Worm (Caenorhabditis elegans) whole organism, young adult: ENCODE measurements around the gene Y116F11B.6.

ENCODE experiments used
- B0035.1 ChIP-seq: sonication (generic microtip); optimal IDR thresholded peaks from 2 replicates; lab custom pipeline; 2016; ENCODE audit warnings: missing genetic modification characterization, mild to moderate bottlenecking, missing compliant biosample characterization, missing genotype, missing genetic modification reagents
- T26A5.8 ChIP-seq: sonication (generic microtip); optimal IDR thresholded peaks from 2 replicates; lab custom pipeline; 2016; ENCODE audit warnings: missing genetic modification characterization, missing compliant biosample characterization
- Y95B8A.8 ChIP-seq: fragments of 200-800 bp; sonication (Bioruptor generic); IDR thresholded peaks from 2 replicates; pipeline ENCODE4 v1.3.6; 2022; ENCODE audit warnings: missing genetic modification reagents, missing genetic modification characterization, missing compliant biosample characterization
- ama-1 ChIP-seq, 3 experiments: fragments of 150-350 bp in 1 of 3; sonication (generic microtip) in 2 of 3; optimal IDR thresholded peaks; 2 replicates each; lab custom pipeline; 2014 to 2018; ENCODE audit warnings: missing biosample characterization in 2 of 3, missing genetic modification characterization in 2 of 3, missing genetic modification reagents in 2 of 3
- athp-1 ChIP-seq: sonication (generic microtip); optimal IDR thresholded peaks from 2 replicates; lab custom pipeline; 2017; ENCODE audit warnings: mild to moderate bottlenecking, missing genetic modification characterization, missing compliant biosample characterization
- ceh-58 ChIP-seq: fragments of 200-800 bp; sonication (Bioruptor generic); IDR thresholded peaks from 2 replicates; pipeline ENCODE4 v1.3.6; 2022; ENCODE audit warnings: missing genetic modification characterization, missing compliant biosample characterization
- dox-1 ChIP-seq: fragments of 200-800 bp; sonication (Bioruptor generic); IDR thresholded peaks from 2 replicates; pipeline ENCODE4 v1.3.6; 2022; ENCODE audit warnings: missing genetic modification reagents, missing genetic modification characterization, missing compliant biosample characterization
- dpff-1 ChIP-seq: sonication (generic microtip); optimal IDR thresholded peaks from 2 replicates; lab custom pipeline; 2017; ENCODE audit warnings: mild to moderate bottlenecking, missing genetic modification characterization, missing compliant biosample characterization
- dpl-1 ChIP-seq: fragments of 150-350 bp; optimal IDR thresholded peaks from 2 replicates; lab custom pipeline; 2014; ENCODE audit warnings: missing biosample characterization, missing genetic modification reagents, missing genetic modification characterization
- egl-18 ChIP-seq: fragments of 200-800 bp; sonication (Bioruptor generic); IDR thresholded peaks from 2 replicates; pipeline ENCODE4 v1.3.6; 2022; ENCODE audit warnings: missing genetic modification reagents, missing genetic modification characterization, missing compliant biosample characterization
- egrh-3 ChIP-seq: fragments of 200-800 bp; sonication (Bioruptor generic); IDR thresholded peaks from 2 replicates; pipeline ENCODE4 v1.3.6; 2022; ENCODE audit warnings: missing genetic modification reagents, missing genetic modification characterization, missing compliant biosample characterization
- ets-4 ChIP-seq: fragments of 200-800 bp; sonication (Bioruptor generic); optimal IDR thresholded peaks from 2 replicates; lab custom pipeline; 2018; ENCODE audit warnings: mild to moderate bottlenecking, missing genetic modification characterization, missing compliant biosample characterization
- hlh-12 ChIP-seq: sonication (generic microtip); optimal IDR thresholded peaks from 2 replicates; lab custom pipeline; 2016; ENCODE audit warnings: missing genetic modification characterization, missing compliant biosample characterization
- hmg-1.2 ChIP-seq: fragments of 200-800 bp; sonication (Bioruptor generic); IDR thresholded peaks from 2 replicates; pipeline ENCODE4 v1.3.6; 2022; ENCODE audit warnings: missing genetic modification reagents, missing genetic modification characterization, missing compliant biosample characterization
- lin-35 ChIP-seq, 3 experiments: fragments of 150-350 bp in 2 of 3; sonication (generic microtip) in 1 of 3; optimal IDR thresholded peaks; 2 replicates each; lab custom pipeline; 2014 to 2018; ENCODE audit warnings: missing biosample characterization in 3 of 3, missing genetic modification characterization in 3 of 3, missing genetic modification reagents in 3 of 3
- mes-4 ChIP-seq: sonication (generic microtip); optimal IDR thresholded peaks from 2 replicates; lab custom pipeline; 2016; ENCODE audit warnings: missing genotype, missing genetic modification characterization, missing compliant biosample characterization
- mxl-1 ChIP-seq: sonication (generic microtip); optimal IDR thresholded peaks from 2 replicates; lab custom pipeline; 2016; ENCODE audit warnings: missing genetic modification characterization, missing compliant biosample characterization
- nhr-120 ChIP-seq: fragments of 200-800 bp; sonication (Bioruptor generic); IDR thresholded peaks from 2 replicates; pipeline ENCODE4 v1.3.6; 2022; ENCODE audit warnings: missing genetic modification characterization, missing compliant biosample characterization
- nhr-179 ChIP-seq: sonication (generic microtip); optimal IDR thresholded peaks from 2 replicates; lab custom pipeline; 2016; ENCODE audit warnings: mild to moderate bottlenecking, missing genetic modification characterization, missing compliant biosample characterization
- nhr-27 ChIP-seq: fragments of 200-800 bp; sonication (Bioruptor generic); optimal IDR thresholded peaks from 2 replicates; lab custom pipeline; 2018; ENCODE audit warnings: mild to moderate bottlenecking, missing genetic modification characterization, moderate library complexity, missing compliant biosample characterization
- nhr-80 ChIP-seq: sonication (generic microtip); optimal IDR thresholded peaks from 2 replicates; lab custom pipeline; 2016; ENCODE audit warnings: missing genetic modification characterization, missing compliant biosample characterization
- sdz-38 ChIP-seq: sonication (generic microtip); optimal IDR thresholded peaks from 2 replicates; lab custom pipeline; 2016; ENCODE audit warnings: missing genotype, missing genetic modification characterization, missing compliant biosample characterization
- snpc-1.1 ChIP-seq: sonication (generic microtip); optimal IDR thresholded peaks from 2 replicates; lab custom pipeline; 2017; ENCODE audit warnings: missing genetic modification characterization, mild to moderate bottlenecking, missing compliant biosample characterization, antibody characterized with exemption, moderate library complexity, missing genotype, missing genetic modification reagents; ENCODE audit not compliant: insufficient read depth
- snpc-1.3 ChIP-seq: sonication (generic microtip); optimal IDR thresholded peaks from 2 replicates; lab custom pipeline; 2017; ENCODE audit warnings: missing genetic modification characterization, mild to moderate bottlenecking, missing compliant biosample characterization, antibody characterized with exemption, moderate library complexity, missing genotype, missing genetic modification reagents; ENCODE audit not compliant: insufficient read depth
- snpc-3.4 ChIP-seq: sonication (generic microtip); optimal IDR thresholded peaks from 2 replicates; lab custom pipeline; 2017; ENCODE audit warnings: missing genetic modification characterization, mild to moderate bottlenecking, missing compliant biosample characterization, antibody characterized with exemption, moderate library complexity, missing genotype, missing genetic modification reagents
- snpc-4 ChIP-seq, 5 experiments: fragments of 150-350 bp in 1 of 5; sonication (generic microtip) in 4 of 5; optimal IDR thresholded peaks; 2 replicates each; lab custom pipeline; 2014 to 2018; ENCODE audit warnings: missing genetic modification characterization in 5 of 5, missing biosample characterization in 3 of 5, antibody characterized with exemption in 2 of 5, mild to moderate bottlenecking in 2 of 5, missing compliant biosample characterization in 2 of 5, missing genotype in 2 of 5, moderate library complexity in 2 of 5, missing genetic modification reagents in 1 of 5
- unc-130 ChIP-seq: sonication (generic microtip); optimal IDR thresholded peaks from 2 replicates; lab custom pipeline; 2016; ENCODE audit warnings: missing genetic modification reagents, missing genetic modification characterization, missing compliant biosample characterization
- unc-62 ChIP-seq: fragments of 150-350 bp; optimal IDR thresholded peaks from 2 replicates; lab custom pipeline; 2014; ENCODE audit warnings: missing biosample characterization, missing genetic modification reagents, missing genetic modification characterization
- xnd-1 ChIP-seq: sonication (generic microtip); optimal IDR thresholded peaks from 2 replicates; lab custom pipeline; 2016; ENCODE audit warnings: missing genotype, missing genetic modification reagents, missing genetic modification characterization, missing compliant biosample characterization
- zfh-2 ChIP-seq: fragments of 200-800 bp; sonication (Bioruptor generic); conservative IDR thresholded peaks from 2 replicates; pipeline ENCODE4 v1.3.6; 2022; ENCODE audit warnings: missing genetic modification reagents, missing genetic modification characterization, missing compliant biosample characterization
- ztf-22 ChIP-seq: fragments of 200-800 bp; sonication (Bioruptor generic); optimal IDR thresholded peaks from 2 replicates; lab custom pipeline; 2018; ENCODE audit warnings: mild to moderate bottlenecking, missing genetic modification characterization, moderate library complexity, missing compliant biosample characterization

Gene Y116F11B.6

DNA sequence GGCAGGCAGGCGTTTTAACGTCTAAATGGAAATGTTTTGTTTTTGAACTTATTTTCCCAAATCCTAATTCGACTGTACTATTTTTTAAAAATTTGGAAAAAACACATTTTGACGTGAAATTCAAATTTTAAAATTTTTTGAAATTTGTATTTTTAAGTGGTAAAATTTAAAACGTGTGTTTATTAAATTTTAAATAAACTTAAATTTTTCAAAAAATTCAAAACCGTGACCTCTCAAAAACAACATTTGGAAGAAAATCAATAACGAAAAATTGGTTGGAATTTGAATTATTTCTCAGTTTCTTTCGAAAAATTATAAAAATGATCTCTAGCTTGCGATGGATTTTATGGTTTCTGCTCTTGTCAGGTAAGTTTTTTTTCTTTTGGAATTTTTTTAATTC, 11.6 kb upstream of the Y116F11B.6 start, which contains the start of gene Y116F11B.8:
TSS of gene Y116F11B.8 (plus strand) at position 301 of the 400 bp plus-strand sequence.
- TF ChIP-seq sdz-38 (no peak), snpc-4 (GFP tag; optimal IDR thresholded peaks at IDR 0.05; lab: Kevin White, UChicago) (no peak), snpc-4 (tag; optimal IDR thresholded peaks at IDR 0.05; lab: Kevin White, UChicago) (no peak), ets-4 (GFP tag; lab: Kevin White, UChicago) (no peak), ama-1 (optimal IDR thresholded peaks at IDR 0.05; lab: Kevin White, UChicago) (no peak), ama-1 (GFP tag; optimal IDR thresholded peaks at IDR 0.05; lab: Kevin White, UChicago) (no peak), hmg-1.2 (GFP tag; lab: Robert Waterston, UW) (no peak), T26A5.8 (tag; lab: Kevin White, UChicago) (no peak), mxl-1 (tag; lab: Kevin White, UChicago) (no peak)

DNA sequence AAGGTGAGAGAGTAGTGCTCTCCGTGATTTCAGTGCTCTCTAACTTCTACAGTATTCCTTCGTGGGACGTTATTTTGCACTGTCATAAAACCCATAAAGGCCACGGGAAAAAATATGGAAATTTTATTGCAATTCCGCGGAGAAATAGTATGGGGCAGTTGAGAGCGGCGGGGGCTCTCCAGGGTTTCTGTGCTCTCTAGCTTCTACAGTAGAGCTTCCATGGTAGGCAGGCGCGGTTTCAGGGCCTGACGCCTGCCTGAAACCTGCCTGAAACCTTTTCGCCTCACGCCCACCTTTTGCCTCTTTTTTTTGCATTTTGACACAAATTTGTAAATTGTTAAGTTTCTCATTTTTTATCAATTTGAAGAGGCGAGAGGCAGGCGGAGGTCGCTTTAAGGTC, 11.2 kb upstream of the Y116F11B.6 start:
- TF ChIP-seq mes-4 (tag; lab: Kevin White, UChicago) (no peak), dpl-1 (no peak), zfh-2 (GFP tag; lab: Robert Waterston, UW) (peak; percentile 59; the same call in 1 of the 2 replicates), unc-62 (GFP tag; lab: Kevin White, UChicago) (no peak), lin-35 (GFP tag; optimal IDR thresholded peaks at IDR 0.05; lab: Kevin White, UChicago) (no peak), xnd-1 (tag; lab: Kevin White, UChicago) (no peak)

DNA sequence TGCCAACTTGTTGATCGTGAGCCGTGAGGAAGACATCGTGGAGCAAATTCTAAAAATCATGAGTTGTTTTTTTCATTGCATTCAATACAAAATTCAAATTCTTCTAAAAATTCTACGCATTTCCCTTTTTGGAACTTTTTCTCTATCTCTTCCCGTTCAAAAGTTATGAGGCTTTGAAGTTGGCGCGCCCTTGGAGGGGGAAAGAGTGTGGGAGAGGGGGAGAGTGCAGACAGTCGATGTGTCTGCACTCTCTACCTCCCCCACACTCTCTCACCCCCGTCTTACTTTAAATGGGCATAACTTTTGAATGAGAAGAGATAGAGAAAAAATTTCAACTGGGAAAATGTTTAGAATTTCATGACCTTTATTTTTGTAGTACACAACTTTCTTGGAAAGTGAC, 10.6 kb upstream of the Y116F11B.6 start:
- TF ChIP-seq ceh-58 (GFP tag; lab: Robert Waterston, UW) (0 out of 2 replicates have a peak, but pooled peaks have one; percentile 80), egrh-3 (GFP tag; lab: Robert Waterston, UW) (0 out of 2 replicates have a peak, but pooled peaks have one; percentile 7), ztf-22 (GFP tag; lab: Kevin White, UChicago) (no peak), lin-35 (GFP tag; optimal IDR thresholded peaks at IDR 0.05; lab: Kevin White, UChicago) (no peak), unc-130 (GFP tag; lab: Kevin White, UChicago) (no peak), hmg-1.2 (GFP tag; lab: Robert Waterston, UW) (peak; percentile 62), unc-62 (GFP tag; lab: Kevin White, UChicago) (no peak), snpc-3.4 (tag; lab: Kevin White, UChicago) (no peak)
- TF ChIP-seq, all 124 proteins: peak for 3

DNA sequence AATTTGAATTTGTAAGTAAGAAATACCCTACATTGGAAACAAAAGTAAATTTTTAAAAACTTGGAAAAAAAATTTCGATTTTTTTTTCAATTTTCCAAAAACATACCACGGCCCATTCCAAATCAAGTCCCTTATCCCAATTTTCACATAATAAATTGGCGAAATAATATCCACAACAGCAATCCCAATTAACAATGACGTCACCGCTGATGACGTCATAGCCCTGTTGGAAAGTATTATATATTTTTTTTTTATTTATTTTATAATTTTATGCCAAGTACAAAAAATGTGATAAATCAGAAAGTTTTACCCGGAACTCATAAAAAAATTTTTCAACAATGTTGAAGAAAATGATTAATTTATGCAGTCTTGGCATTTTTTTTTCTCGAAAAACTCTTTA, 7.8 kb upstream of the Y116F11B.6 start:
- no peak for TF ChIP-seq snpc-1.3
- no peak for TF ChIP-seq ets-4 (GFP tag; lab: Kevin White, UChicago)
- TF ChIP-seq dox-1 (GFP tag; lab: Robert Waterston, UW), result no peak
- TF ChIP-seq nhr-179, result no peak
- TF ChIP-seq nhr-27 (tag; lab: Kevin White, UChicago), result no peak
- no peak for TF ChIP-seq B0035.1 (tag; lab: Kevin White, UChicago)
- TF ChIP-seq Y95B8A.8, result no peak
- TF ChIP-seq mxl-1 (tag; lab: Kevin White, UChicago), result no peak

DNA sequence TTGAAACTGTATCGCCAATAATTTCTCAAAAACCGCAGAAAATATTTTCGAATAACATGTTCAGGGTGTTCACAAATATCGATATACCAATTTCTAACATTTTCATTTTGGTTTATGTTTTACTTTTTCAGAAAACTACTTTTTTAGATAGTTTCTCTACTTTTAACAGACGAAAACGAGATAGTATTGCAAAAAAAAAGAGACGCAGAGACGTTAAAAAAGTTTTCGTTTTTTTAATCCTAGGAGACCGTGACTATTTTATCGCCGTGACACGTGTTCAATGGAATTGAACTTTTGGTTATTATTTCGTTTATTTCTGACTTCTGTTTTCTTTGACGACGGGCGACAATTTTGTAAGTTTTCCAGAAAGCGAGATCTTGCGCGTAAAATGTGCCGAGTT, 2.2 kb upstream of the Y116F11B.6 start, which contains the start of gene Y116F11B.7:
TSS of gene Y116F11B.7 (plus strand) at position 301 of the 400 bp plus-strand sequence.
- no peak for TF ChIP-seq nhr-80
- TF ChIP-seq dpff-1, result no peak
- TF ChIP-seq egl-18 (GFP tag; lab: Robert Waterston, UW), result no peak
- no peak for TF ChIP-seq hlh-12 (tag; lab: Kevin White, UChicago)
- no peak for TF ChIP-seq nhr-120 (GFP tag; lab: Robert Waterston, UW)
- TF ChIP-seq athp-1 (tag; lab: Kevin White, UChicago), result no peak
- no peak for TF ChIP-seq egrh-3 (GFP tag; lab: Robert Waterston, UW)
- TF ChIP-seq snpc-1.1, result no peak
- no peak for TF ChIP-seq xnd-1 (tag; lab: Kevin White, UChicago)
